Worm (Caenorhabditis elegans): ENCODE measurements around the gene K04A8.19.

ce11 chrV:6518225-6518396, 36.1 kb downstream of the K04A8.19 start, which contains the start of gene F46E10.3:
- TF ChIP-seq ZK546.5 (tag; optimal IDR thresholded peaks at IDR 0.05) (no peak), elt-3 (tag; optimal IDR thresholded peaks at IDR 0.05) (no peak), skn-1 (tag; optimal IDR thresholded peaks at IDR 0.05) (no peak), ama-1 (optimal IDR thresholded peaks at IDR 0.05) (no peak), elt-2 (tag; optimal IDR thresholded peaks at IDR 0.05) (no peak), elt-1 (tag; optimal IDR thresholded peaks at IDR 0.05) (no peak), tbx-2 (tag; optimal IDR thresholded peaks at IDR 0.05) (no peak), unc-62 (GFP tag; optimal IDR thresholded peaks at IDR 0.05) (no peak), fos-1 (tag; optimal IDR thresholded peaks at IDR 0.05) (no peak), snpc-4 (tag; optimal IDR thresholded peaks at IDR 0.05) (no peak), jun-1 (tag; optimal IDR thresholded peaks at IDR 0.05) (no peak), ceh-82 (tag; optimal IDR thresholded peaks at IDR 0.05) (no peak)
